Fruit fly (Drosophila melanogaster) whole organism, prepupa: ENCODE data around the gene CG13075.
A peak's percentile ranks its signal among the peaks of the same experiment; 100 is the strongest.

ENCODE experiments used
- Blimp-1 ChIP-seq: fragments of 200-800 bp; sonication (Bioruptor generic); optimal IDR thresholded peaks from 3 replicates; lab custom pipeline; 2017; ENCODE audit warnings: missing biosample characterization, missing genetic modification characterization, mild to moderate bottlenecking, moderate library complexity, missing genetic modification reagents
- CG10669 ChIP-seq: fragments of 200-800 bp; sonication (Bioruptor generic); optimal IDR thresholded peaks from 3 replicates; lab custom pipeline; 2018; ENCODE audit warnings: missing biosample characterization, mild to moderate bottlenecking, missing genetic modification characterization, moderate library complexity
- CG11294 ChIP-seq: fragments of 200-800 bp; sonication (Bioruptor generic); IDR thresholded peaks from 2 replicates; pipeline ENCODE4 v1.3.6; 2022; ENCODE audit warnings: missing biosample characterization, missing genetic modification characterization
- CG11902 ChIP-seq: fragments of 200-800 bp; sonication (Bioruptor generic); optimal IDR thresholded peaks from 3 replicates; lab custom pipeline; 2016; ENCODE audit warnings: missing biosample characterization, missing genetic modification characterization
- CG15336 ChIP-seq: fragments of 200-800 bp; sonication (Bioruptor generic); IDR thresholded peaks from 2 replicates; pipeline ENCODE4 v1.3.6; 2022; ENCODE audit warnings: missing biosample characterization, missing genetic modification characterization
- CG3032 ChIP-seq: fragments of 200-800 bp; optimal IDR thresholded peaks from 2 replicates; lab custom pipeline; 2019; ENCODE audit warnings: missing biosample characterization, mild to moderate bottlenecking, missing genetic modification characterization, moderate library complexity
- CG32006 ChIP-seq: fragments of 200-800 bp; sonication (Bioruptor generic); optimal IDR thresholded peaks from 3 replicates; lab custom pipeline; 2017; ENCODE audit warnings: missing biosample characterization, mild to moderate bottlenecking, missing genetic modification characterization
- CG34406 ChIP-seq: fragments of 200-800 bp; sonication (Bioruptor generic); optimal IDR thresholded peaks from 3 replicates; lab custom pipeline; 2016; ENCODE audit warnings: missing biosample characterization, missing genetic modification characterization
- CG3919 ChIP-seq: fragments of 200-800 bp; sonication (Bioruptor generic); optimal IDR thresholded peaks from 3 replicates; lab custom pipeline; 2016; ENCODE audit warnings: missing biosample characterization, missing genetic modification characterization
- CG4318 ChIP-seq: fragments of 200-800 bp; sonication (Bioruptor generic); optimal IDR thresholded peaks from 3 replicates; lab custom pipeline; 2017; ENCODE audit warnings: missing biosample characterization, mild to moderate bottlenecking, missing genetic modification characterization
- CG6163 ChIP-seq: fragments of 200-800 bp; sonication (Bioruptor generic); IDR thresholded peaks from 3 replicates; pipeline ENCODE4 v1.3.6; 2022; ENCODE audit warnings: missing biosample characterization, missing genetic modification characterization
- CG6276 ChIP-seq: fragments of 200-800 bp; sonication (Bioruptor generic); optimal IDR thresholded peaks from 2 replicates; lab custom pipeline; 2017; ENCODE audit warnings: missing biosample characterization, mild to moderate bottlenecking, missing genetic modification characterization
- CG6792 ChIP-seq: fragments of 200-800 bp; sonication (Bioruptor generic); optimal IDR thresholded peaks from 3 replicates; lab custom pipeline; 2016; ENCODE audit warnings: missing biosample characterization, missing genetic modification characterization
- CG7368 ChIP-seq: fragments of 200-800 bp; sonication (Bioruptor generic); optimal IDR thresholded peaks from 3 replicates; lab custom pipeline; 2016; ENCODE audit warnings: missing biosample characterization, missing genetic modification characterization
- CG8119 ChIP-seq: fragments of 200-800 bp; sonication (Bioruptor generic); IDR thresholded peaks from 3 replicates; pipeline ENCODE4 v1.3.6; 2022; ENCODE audit warnings: missing biosample characterization, missing genetic modification characterization
- CG8632 ChIP-seq: fragments of 200-800 bp; sonication (Bioruptor generic); optimal IDR thresholded peaks from 3 replicates; lab custom pipeline; 2016; ENCODE audit warnings: missing biosample characterization, missing genetic modification characterization
- CG9139 ChIP-seq: fragments of 200-800 bp; sonication (Bioruptor generic); optimal IDR thresholded peaks from 3 replicates; lab custom pipeline; 2017; ENCODE audit warnings: missing biosample characterization, mild to moderate bottlenecking, missing genetic modification characterization
- Eip75B ChIP-seq: fragments of 200-800 bp; sonication (Bioruptor generic); optimal IDR thresholded peaks from 3 replicates; lab custom pipeline; 2016; ENCODE audit warnings: missing biosample characterization, missing genetic modification characterization
- Eip78C ChIP-seq: fragments of 200-800 bp; sonication (Bioruptor generic); peaks from one replicate; lab custom pipeline; 2016; ENCODE audit warnings: missing biosample characterization, missing genetic modification characterization
- Eip93F ChIP-seq: fragments of 200-800 bp; sonication (Bioruptor generic); optimal IDR thresholded peaks from 2 replicates; lab custom pipeline; 2016; ENCODE audit warnings: missing biosample characterization, mild to moderate bottlenecking, missing genetic modification characterization
- Ets21C ChIP-seq: fragments of 200-800 bp; sonication (Bioruptor generic); optimal IDR thresholded peaks from 3 replicates; lab custom pipeline; 2016; ENCODE audit warnings: missing biosample characterization, missing genetic modification characterization
- Gug ChIP-seq: fragments of 200-800 bp; sonication (Bioruptor generic); IDR thresholded peaks from 2 replicates; pipeline ENCODE4 v1.3.6; 2022; ENCODE audit warnings: missing biosample characterization, missing genetic modification characterization
- Hr39 ChIP-seq: fragments of 200-800 bp; sonication (Bioruptor generic); optimal IDR thresholded peaks from 2 replicates; lab custom pipeline; 2016; ENCODE audit warnings: missing biosample characterization, missing genetic modification characterization
- Hr4 ChIP-seq: fragments of 200-800 bp; sonication (Bioruptor generic); optimal IDR thresholded peaks from 3 replicates; lab custom pipeline; 2016; ENCODE audit warnings: missing biosample characterization, missing genetic modification characterization
- Lpt ChIP-seq: fragments of 200-800 bp; sonication (Bioruptor generic); optimal IDR thresholded peaks from 3 replicates; lab custom pipeline; 2016; ENCODE audit warnings: missing biosample characterization, missing genetic modification characterization
- Met ChIP-seq: fragments of 200-800 bp; sonication (Bioruptor generic); optimal IDR thresholded peaks from 3 replicates; lab custom pipeline; 2016; ENCODE audit warnings: missing biosample characterization, missing genetic modification characterization
- Smox ChIP-seq: fragments of 200-800 bp; sonication (Bioruptor generic); optimal IDR thresholded peaks from 3 replicates; lab custom pipeline; 2016; ENCODE audit warnings: missing biosample characterization, missing genetic modification characterization
- Sox102F ChIP-seq: fragments of 200-800 bp; sonication (Bioruptor generic); optimal IDR thresholded peaks from 2 replicates; lab custom pipeline; 2016; ENCODE audit warnings: missing biosample characterization, mild to moderate bottlenecking, missing genetic modification characterization
- Sox14 ChIP-seq: fragments of 200-800 bp; sonication (Bioruptor generic); optimal IDR thresholded peaks from 3 replicates; lab custom pipeline; 2016; ENCODE audit warnings: missing biosample characterization, missing genetic modification characterization
- Sox15 ChIP-seq: fragments of 200-800 bp; sonication (Bioruptor generic); optimal IDR thresholded peaks from 3 replicates; lab custom pipeline; 2016; ENCODE audit warnings: missing biosample characterization, missing genetic modification characterization
- achi ChIP-seq: fragments of 200-800 bp; sonication (Bioruptor generic); optimal IDR thresholded peaks from 3 replicates; lab custom pipeline; 2016; ENCODE audit warnings: missing biosample characterization, missing genetic modification characterization
- acj6 ChIP-seq: fragments of 200-800 bp; sonication (Bioruptor generic); optimal IDR thresholded peaks from 3 replicates; lab custom pipeline; 2016; ENCODE audit warnings: missing biosample characterization, missing genetic modification characterization
- cyc ChIP-seq: fragments of 200-800 bp; sonication (Bioruptor generic); optimal IDR thresholded peaks from 3 replicates; lab custom pipeline; 2016; ENCODE audit warnings: missing biosample characterization, missing genetic modification characterization
- dsx ChIP-seq: fragments of 200-800 bp; optimal IDR thresholded peaks from 3 replicates; lab custom pipeline; 2019; ENCODE audit warnings: missing biosample characterization, mild to moderate bottlenecking, missing genetic modification characterization, moderate library complexity; ENCODE audit not compliant: poor library complexity, severe bottlenecking
- eg ChIP-seq: fragments of 200-800 bp; sonication (Bioruptor generic); IDR thresholded peaks from 3 replicates; pipeline ENCODE4 v1.3.6; 2022; ENCODE audit warnings: missing biosample characterization, missing genetic modification characterization
- fkh ChIP-seq: fragments of 200-800 bp; sonication (Bioruptor generic); optimal IDR thresholded peaks from 3 replicates; lab custom pipeline; 2017; ENCODE audit warnings: missing biosample characterization, mild to moderate bottlenecking, missing genetic modification characterization, moderate library complexity
- lz ChIP-seq: fragments of 200-800 bp; sonication (Bioruptor generic); optimal IDR thresholded peaks from 3 replicates; lab custom pipeline; 2016; ENCODE audit warnings: missing biosample characterization, missing genetic modification characterization
- salr ChIP-seq, 2 experiments: fragments of 200-800 bp; sonication (Bioruptor generic); optimal IDR thresholded peaks; 3 replicates each; lab custom pipeline; 2016 to 2018; ENCODE audit warnings: missing biosample characterization in 2 of 2, missing genetic modification characterization in 2 of 2, mild to moderate bottlenecking in 1 of 2
- spab ChIP-seq: fragments of 200-800 bp; sonication (Bioruptor generic); optimal IDR thresholded peaks from 2 replicates; lab custom pipeline; 2017; ENCODE audit warnings: missing biosample characterization, mild to moderate bottlenecking, missing genetic modification characterization, missing genetic modification reagents
- ss ChIP-seq, 2 experiments: fragments of 200-800 bp; sonication (Bioruptor generic); optimal IDR thresholded peaks; 2 replicates in 1 of 2; 3 replicates in 1 of 2; lab custom pipeline; 2017 to 2018; ENCODE audit warnings: mild to moderate bottlenecking in 2 of 2, missing biosample characterization in 2 of 2, missing genetic modification characterization in 2 of 2, moderate library complexity in 1 of 2
- topi ChIP-seq: fragments of 200-800 bp; sonication (Bioruptor generic); optimal IDR thresholded peaks from 3 replicates; lab custom pipeline; 2016; ENCODE audit warnings: missing biosample characterization, missing genetic modification characterization

Gene CG13075

DNA sequence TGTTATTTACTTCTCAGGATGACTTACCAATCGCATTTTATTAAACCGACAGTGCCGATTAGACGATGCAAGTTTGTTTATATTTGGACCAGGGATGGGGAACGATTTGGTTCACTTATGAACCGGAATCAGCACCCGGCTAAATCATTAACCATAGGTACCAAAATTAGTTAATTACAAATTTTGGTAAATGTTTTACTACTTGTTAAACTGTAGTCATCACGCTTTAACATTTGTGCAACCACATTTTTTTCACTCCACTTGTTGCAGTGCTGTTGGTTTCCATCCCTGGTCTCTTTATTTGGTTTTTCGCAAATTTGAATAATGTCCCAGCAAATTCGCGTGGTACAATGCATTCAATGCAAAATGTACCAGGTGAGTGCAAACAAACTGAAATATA lies 21.7 kb downstream of the CG13075 start, which contains the start of the genes IntS9 and CG43295 (continued):
- TF ChIP-seq fkh (peak; percentile 46), Hr39 (peak; percentile 92), CG6276 (no peak), Lpt (no peak), Blimp-1 (GFP tag; lab: Kevin White, UChicago) (no peak), acj6 (GFP tag; lab: Kevin White, UChicago) (peak; percentile 91), CG7368 (GFP tag; lab: Kevin White, UChicago) (peak; percentile 77), CG9139 (no peak), dsx (GFP tag; lab: Kevin White, UChicago) (no peak), CG32006 (GFP tag; lab: Kevin White, UChicago) (no peak), Smox (no peak), salr (GFP tag; optimal IDR thresholded peaks at IDR 0.05; lab: Kevin White, UChicago) (peak in 1 of 2 experiments; percentile 62)

DNA sequence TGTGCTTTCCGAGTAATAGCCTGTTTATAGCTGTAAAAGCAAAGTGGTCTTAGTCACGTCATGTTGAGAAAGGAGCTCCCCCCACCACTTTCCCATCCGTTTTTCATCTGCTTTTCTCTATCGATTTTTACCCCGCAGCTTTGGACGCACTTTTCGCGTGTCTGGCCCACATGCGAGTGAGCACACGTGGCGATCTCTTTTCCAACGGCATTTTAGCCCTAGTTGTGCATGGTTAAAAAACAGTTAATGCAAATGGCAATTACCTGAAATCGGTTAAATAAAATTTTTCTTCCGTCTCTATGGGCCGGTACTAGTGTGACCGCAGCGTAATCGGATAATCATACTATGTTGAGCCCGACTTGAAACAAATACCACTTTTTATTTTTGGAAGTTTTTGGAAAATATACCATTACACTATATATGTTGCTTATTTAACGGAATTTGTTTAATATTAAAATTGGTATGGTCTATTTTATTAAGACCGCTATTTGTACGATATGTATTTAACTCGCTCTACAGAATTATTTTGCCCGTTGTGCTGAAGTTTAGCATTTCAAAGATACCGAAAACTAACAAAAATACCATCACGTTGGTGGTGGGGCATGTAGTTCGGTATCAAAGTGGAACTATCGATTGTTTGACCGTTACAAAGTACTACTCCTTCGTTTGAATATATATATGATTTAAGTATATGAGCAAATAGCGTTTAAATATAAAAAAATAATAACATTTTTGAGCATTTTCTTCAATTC lies 28.5 kb downstream of the CG13075 start, which contains the start of gene Zn72D:
Gene Zn72D, minus strand, starts transcription at position 558 of the 752 bp plus-strand sequence.
- TF ChIP-seq lz (GFP tag; lab: Kevin White, UChicago) (no peak), CG8632 (GFP tag; lab: Kevin White, UChicago) (no peak), Met (GFP tag; lab: Kevin White, UChicago) (no peak), spab (GFP tag; lab: Kevin White, UChicago) (no peak), ss (GFP tag; optimal IDR thresholded peaks at IDR 0.05; lab: Kevin White, UChicago) (no peak), CG4318 (GFP tag; lab: Kevin White, UChicago) (no peak), CG10669 (no peak), Ets21C (no peak), Eip78C (GFP tag; lab: Kevin White, UChicago) (peak; percentile 66)
- TF ChIP-seq, all 60 proteins: peak for 1

DNA sequence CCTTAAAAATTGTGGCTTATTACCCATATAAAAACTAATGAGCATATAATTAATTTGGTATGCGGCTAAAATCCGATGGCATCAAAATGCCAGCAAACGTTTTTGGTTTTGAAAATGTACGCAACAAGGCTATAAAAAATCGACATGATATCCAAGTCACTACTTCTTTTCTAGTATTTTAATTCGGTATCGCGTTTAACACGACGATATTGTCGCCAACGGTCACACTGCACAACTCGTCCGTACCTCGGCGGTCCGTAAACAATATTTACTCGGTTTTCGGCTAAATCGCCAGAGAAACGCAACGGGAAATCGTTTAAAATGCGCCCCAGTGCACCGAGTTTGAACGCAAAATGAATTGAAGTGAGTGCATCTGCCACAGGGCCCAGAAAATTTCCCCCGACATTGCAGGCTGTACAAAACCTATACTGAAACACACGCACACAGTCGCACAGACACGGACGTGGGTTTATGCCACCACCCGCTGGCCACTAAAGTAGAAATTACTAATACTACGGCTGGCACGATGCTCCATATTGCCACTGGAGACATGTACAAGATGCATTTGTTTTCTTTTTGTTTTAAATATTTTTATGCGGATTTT lies 29.3 kb downstream of the CG13075 start, which contains the start of gene Taf4:
Gene Taf4, plus strand, starts transcription at position 210 of the 604 bp plus-strand sequence.
- TF ChIP-seq eg (GFP tag; lab: Robert Waterston, UW), result no peak
- no peak for TF ChIP-seq CG3919 (GFP tag; lab: Kevin White, UChicago)
- TF ChIP-seq CG8119, result peak; percentile 89; the same call in 1 of the 3 replicates
- TF ChIP-seq CG32006 (GFP tag; lab: Kevin White, UChicago), result no peak
- TF ChIP-seq CG3032 (tag; lab: Kevin White, UChicago), result no peak
- TF ChIP-seq Met (GFP tag; lab: Kevin White, UChicago), result no peak
- no peak for TF ChIP-seq CG11294 (GFP tag; lab: Robert Waterston, UW)
- no peak for TF ChIP-seq Smox
- TF ChIP-seq, all 60 proteins: peak for 1

DNA sequence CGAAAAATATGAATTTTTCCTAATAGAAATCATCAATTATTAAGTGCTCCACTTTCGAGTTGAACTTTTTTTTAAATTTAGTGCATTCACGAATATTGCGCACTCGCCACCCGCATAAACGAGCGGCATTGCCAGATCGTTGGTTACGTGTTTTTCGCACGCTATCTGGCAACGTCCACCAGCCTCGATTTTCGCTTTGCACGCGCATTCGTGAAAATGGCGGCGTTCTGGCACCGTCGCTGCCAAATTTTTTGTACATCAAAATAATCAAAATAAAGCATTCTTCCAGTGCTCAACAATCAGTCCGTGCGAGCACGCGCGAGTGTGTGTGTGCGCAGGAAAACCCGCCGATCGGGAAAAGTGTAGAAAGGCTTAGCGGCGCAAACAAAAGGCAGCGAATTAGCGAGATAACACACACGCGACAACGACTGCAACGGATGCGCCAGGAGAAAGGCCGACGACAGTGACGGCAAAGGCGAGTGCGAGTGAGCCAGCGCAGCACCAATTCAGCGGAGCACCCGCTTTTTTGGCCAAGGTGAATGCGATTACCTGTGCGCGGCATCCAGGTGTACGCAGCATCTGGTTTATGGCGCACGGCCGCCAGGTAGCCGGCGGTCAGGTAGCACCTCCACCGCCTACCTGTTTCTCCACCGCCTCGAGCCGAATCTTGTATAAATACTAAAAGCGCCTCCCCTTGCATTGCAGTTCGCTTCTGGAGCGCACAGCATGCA lies 30.0 kb downstream of the CG13075 start:
- TF ChIP-seq CG6163 (no peak; the same call in 1 of the 3 replicates), spab (GFP tag; lab: Kevin White, UChicago) (no peak), CG34406 (GFP tag; lab: Kevin White, UChicago) (peak; percentile 77), Eip78C (GFP tag; lab: Kevin White, UChicago) (peak; percentile 97), Hr4 (GFP tag; lab: Kevin White, UChicago) (peak; percentile 88), CG6792 (GFP tag; lab: Kevin White, UChicago) (peak; percentile 84), salr (GFP tag; optimal IDR thresholded peaks at IDR 0.05; lab: Kevin White, UChicago) (no peak), cyc (GFP tag; lab: Kevin White, UChicago) (peak; percentile 87), Eip93F (GFP tag; lab: Kevin White, UChicago) (peak; percentile 92), CG15336 (GFP tag; lab: Robert Waterston, UW) (peak; percentile 87), achi (no peak), Eip75B (GFP tag; lab: Kevin White, UChicago) (no peak), Gug (peak; percentile 77), Sox15 (peak; percentile 77), CG3032 (tag; lab: Kevin White, UChicago) (peak; percentile 80), lz (GFP tag; lab: Kevin White, UChicago) (peak; percentile 90), Sox102F (GFP tag; lab: Kevin White, UChicago) (peak; percentile 83), CG3919 (GFP tag; lab: Kevin White, UChicago) (peak; percentile 86), Sox14 (GFP tag; lab: Kevin White, UChicago) (peak; percentile 92), CG11902 (GFP tag; lab: Kevin White, UChicago) (peak; percentile 75), CG7368 (GFP tag; lab: Kevin White, UChicago) (peak; percentile 85), topi (GFP tag; lab: Kevin White, UChicago) (peak; percentile 91), CG8632 (GFP tag; lab: Kevin White, UChicago) (peak; percentile 80), fkh (no peak), Blimp-1 (GFP tag; lab: Kevin White, UChicago) (peak; percentile 68)
